Worm (Caenorhabditis elegans) whole organism, late embryonic: ENCODE data around the gene klp-19.

Experiments used
- K09A11.1 ChIP-seq: sonication (generic microtip); optimal IDR thresholded peaks from 2 replicates; lab custom pipeline; 2017; ENCODE audit warnings: antibody characterized with exemption, mild to moderate bottlenecking, missing genetic modification characterization, missing compliant biosample characterization; ENCODE audit not compliant: insufficient read depth
- ceh-18 ChIP-seq: sonication (generic microtip); optimal IDR thresholded peaks from 2 replicates; lab custom pipeline; 2016; ENCODE audit warnings: missing genetic modification characterization, missing compliant biosample characterization
- ceh-19 ChIP-seq: fragments of 200-800 bp; sonication (Bioruptor generic); optimal IDR thresholded peaks from 2 replicates; lab custom pipeline; 2018; ENCODE audit warnings: mild to moderate bottlenecking, missing genetic modification characterization, missing compliant biosample characterization
- dmd-4 ChIP-seq: sonication (generic microtip); optimal IDR thresholded peaks from 2 replicates; lab custom pipeline; 2016; ENCODE audit warnings: borderline replicate concordance, missing genetic modification characterization, missing compliant biosample characterization
- dve-1 ChIP-seq: sonication (generic microtip); optimal IDR thresholded peaks from 2 replicates; lab custom pipeline; 2017; ENCODE audit warnings: antibody characterized with exemption, mild to moderate bottlenecking, missing genetic modification characterization, missing compliant biosample characterization
- elt-2 ChIP-seq: sonication (generic microtip); optimal IDR thresholded peaks from 2 replicates; lab custom pipeline; 2016; ENCODE audit warnings: missing genetic modification reagents, missing genetic modification characterization, missing compliant biosample characterization
- elt-4 ChIP-seq: sonication (generic microtip); optimal IDR thresholded peaks from 2 replicates; lab custom pipeline; 2016; ENCODE audit warnings: missing genetic modification characterization, missing compliant biosample characterization
- lin-11 ChIP-seq: fragments of 200-800 bp; sonication (Bioruptor generic); optimal IDR thresholded peaks from 2 replicates; lab custom pipeline; 2018; ENCODE audit warnings: mild to moderate bottlenecking, missing genetic modification characterization, missing compliant biosample characterization
- nhr-11 ChIP-seq: fragments of 150-350 bp; optimal IDR thresholded peaks from 2 replicates; lab custom pipeline; 2014; ENCODE audit warnings: missing biosample characterization, missing genetic modification characterization
- tbx-2 ChIP-seq: sonication (generic microtip); optimal IDR thresholded peaks from 2 replicates; lab custom pipeline; 2016; ENCODE audit warnings: missing genetic modification characterization, missing compliant biosample characterization
- unc-86 ChIP-seq: sonication (generic microtip); optimal IDR thresholded peaks from 2 replicates; lab custom pipeline; 2016; ENCODE audit warnings: missing genetic modification characterization, missing compliant biosample characterization

ce11 chrIII:13343562-13344139 lies 36.6 kb upstream of the klp-19 start:
- TF ChIP-seq dmd-4 = no peak
- no peak for TF ChIP-seq dve-1 (tag; lab: Kevin White, UChicago)
- no peak for TF ChIP-seq elt-2 (tag; lab: Kevin White, UChicago)
- no peak for TF ChIP-seq ceh-19 (GFP tag; lab: Kevin White, UChicago)
- no peak for TF ChIP-seq unc-86 (tag; lab: Kevin White, UChicago)
- no peak for TF ChIP-seq elt-4 (tag; lab: Kevin White, UChicago)
- no peak for TF ChIP-seq lin-11 (tag; lab: Kevin White, UChicago)
- TF ChIP-seq K09A11.1 = no peak
- no peak for TF ChIP-seq nhr-11 (tag; lab: Kevin White, UChicago)
- TF ChIP-seq tbx-2 (tag; lab: Kevin White, UChicago) = no peak
- no peak for TF ChIP-seq ceh-18 (tag; lab: Kevin White, UChicago)
